Worm (Caenorhabditis elegans) whole organism, L4 larva: ENCODE data around the gene fbxb-9.

Experiments
- F26F4.8 ChIP-seq: fragments of 200-800 bp; sonication (Bioruptor generic); conservative IDR thresholded peaks from 2 replicates; pipeline ENCODE4 v1.3.6; 2022; ENCODE audit warnings: missing genetic modification characterization, missing compliant biosample characterization
- F37D6.2 ChIP-seq: sonication (generic microtip); optimal IDR thresholded peaks from 2 replicates; lab custom pipeline; 2016; ENCODE audit warnings: mild to moderate bottlenecking, missing genetic modification characterization, missing compliant biosample characterization
- F49E8.2 ChIP-seq: sonication (generic microtip); optimal IDR thresholded peaks from 2 replicates; lab custom pipeline; 2016; ENCODE audit warnings: missing compliant biosample characterization, mild to moderate bottlenecking, missing genetic modification characterization, borderline replicate concordance
- R02D3.7 ChIP-seq: fragments of 150-350 bp; sonication (generic microtip); optimal IDR thresholded peaks from 3 replicates; lab custom pipeline; 2014; ENCODE audit warnings: missing biosample characterization, missing genetic modification characterization
- T20F7.1 ChIP-seq: fragments of 200-800 bp; sonication (Bioruptor generic); optimal IDR thresholded peaks from 2 replicates; lab custom pipeline; 2018; ENCODE audit warnings: mild to moderate bottlenecking, missing genetic modification characterization, missing compliant biosample characterization
- T26A8.4 ChIP-seq: fragments of 200-800 bp; sonication (Bioruptor generic); IDR thresholded peaks from 2 replicates; pipeline ENCODE4 v1.3.6; 2022; ENCODE audit warnings: missing genetic modification characterization, missing compliant biosample characterization
- Y48G9A.11 ChIP-seq: fragments of 200-800 bp; sonication (Bioruptor generic); IDR thresholded peaks from 2 replicates; pipeline ENCODE4 v1.3.6; 2022; ENCODE audit warnings: missing genetic modification reagents, missing genetic modification characterization, missing compliant biosample characterization
- Y5F2A.4 ChIP-seq: fragments of 200-800 bp; sonication (Bioruptor generic); optimal IDR thresholded peaks from 2 replicates; lab custom pipeline; 2018; ENCODE audit warnings: mild to moderate bottlenecking, missing genetic modification characterization, missing compliant biosample characterization
- aha-1 ChIP-seq: fragments of 150-350 bp; peaks from one replicate; lab custom pipeline; 2014; ENCODE audit warnings: missing biosample characterization, missing genetic modification characterization
- ama-1 ChIP-seq: fragments of 150-350 bp; optimal IDR thresholded peaks from 2 replicates; lab custom pipeline; 2014; ENCODE audit warnings: inconsistent platforms, mixed read lengths
- arid-1 ChIP-seq: fragments of 200-800 bp; sonication (Bioruptor generic); conservative IDR thresholded peaks from 2 replicates; pipeline ENCODE4 v1.3.6; 2022; ENCODE audit warnings: missing genetic modification reagents, missing genetic modification characterization, missing compliant biosample characterization
- attf-4 ChIP-seq: sonication (generic microtip); optimal IDR thresholded peaks from 3 replicates; lab custom pipeline; 2017; ENCODE audit warnings: missing biosample characterization, missing genetic modification characterization
- ceh-28 ChIP-seq: fragments of 150-350 bp; optimal IDR thresholded peaks from 2 replicates; lab custom pipeline; 2014; ENCODE audit warnings: missing biosample characterization, missing genetic modification reagents, missing genetic modification characterization
- ceh-62 ChIP-seq: sonication (generic microtip); optimal IDR thresholded peaks from 2 replicates; lab custom pipeline; 2017; ENCODE audit warnings: missing biosample characterization, missing genetic modification characterization
- daf-16 ChIP-seq, 3 experiments: sonication (generic microtip); optimal IDR thresholded peaks; 2 replicates each; lab custom pipeline; 2016 to 2017; ENCODE audit warnings: missing genetic modification characterization in 3 of 3, missing genetic modification reagents in 3 of 3, mild to moderate bottlenecking in 2 of 3, missing compliant biosample characterization in 2 of 3, missing biosample characterization in 1 of 3, moderate library complexity in 1 of 3
- dmd-8 ChIP-seq: fragments of 200-800 bp; sonication (Bioruptor generic); IDR thresholded peaks from 2 replicates; pipeline ENCODE4 v1.3.6; 2022; ENCODE audit warnings: missing genetic modification characterization, missing compliant biosample characterization
- dve-1 ChIP-seq: sonication (generic microtip); optimal IDR thresholded peaks from 2 replicates; lab custom pipeline; 2017; ENCODE audit warnings: antibody characterized with exemption, mild to moderate bottlenecking, missing genetic modification characterization, missing compliant biosample characterization; ENCODE audit not compliant: insufficient read depth
- egl-27 ChIP-seq: sonication (generic microtip); optimal IDR thresholded peaks from 3 replicates; lab custom pipeline; 2017; ENCODE audit warnings: missing biosample characterization, missing genetic modification reagents, missing genetic modification characterization
- egl-43 ChIP-seq: fragments of 200-800 bp; sonication (Bioruptor generic); IDR thresholded peaks from 2 replicates; pipeline ENCODE4 v1.3.6; 2022; ENCODE audit warnings: missing genetic modification reagents, missing genetic modification characterization, missing compliant biosample characterization
- gei-8 ChIP-seq: fragments of 200-800 bp; sonication (Bioruptor generic); optimal IDR thresholded peaks from 2 replicates; lab custom pipeline; 2018; ENCODE audit warnings: mild to moderate bottlenecking, missing genetic modification characterization, missing compliant biosample characterization
- hlh-30 ChIP-seq: sonication (generic microtip); optimal IDR thresholded peaks from 2 replicates; lab custom pipeline; 2017; ENCODE audit warnings: antibody characterized with exemption, mild to moderate bottlenecking, missing genetic modification characterization, missing compliant biosample characterization; ENCODE audit not compliant: insufficient read depth
- hmg-1.1 ChIP-seq: fragments of 200-800 bp; sonication (Bioruptor generic); IDR thresholded peaks from 2 replicates; pipeline ENCODE4 v1.3.6; 2022; ENCODE audit warnings: missing genetic modification reagents, missing genetic modification characterization, missing compliant biosample characterization
- lin-1 ChIP-seq: fragments of 200-800 bp; sonication (Bioruptor generic); IDR thresholded peaks from 2 replicates; pipeline ENCODE4 v1.3.6; 2022; ENCODE audit warnings: missing genetic modification reagents, missing genetic modification characterization, missing compliant biosample characterization
- lin-38 ChIP-seq: fragments of 200-800 bp; sonication (Bioruptor generic); IDR thresholded peaks from 2 replicates; pipeline ENCODE4 v1.3.6; 2022; ENCODE audit warnings: missing genetic modification reagents, missing genetic modification characterization, missing compliant biosample characterization
- lsy-2 ChIP-seq, 2 experiments: fragments of 150-350 bp in 1 of 2; sonication (generic microtip) in 1 of 2; optimal IDR thresholded peaks; 2 replicates each; lab custom pipeline; 2014 to 2017; ENCODE audit warnings: missing biosample characterization in 2 of 2, missing genetic modification characterization in 2 of 2
- mdt-29 ChIP-seq: fragments of 200-800 bp; sonication (Bioruptor generic); IDR thresholded peaks from 2 replicates; pipeline ENCODE4 v1.3.6; 2022; ENCODE audit warnings: missing genetic modification reagents, missing genetic modification characterization, missing compliant biosample characterization
- mep-1 ChIP-seq: fragments of 150-350 bp; sonication (generic microtip); optimal IDR thresholded peaks from 3 replicates; lab custom pipeline; 2014; ENCODE audit warnings: missing biosample characterization, missing genetic modification characterization
- nhr-10 ChIP-seq: fragments of 150-350 bp; optimal IDR thresholded peaks from 2 replicates; lab custom pipeline; 2014; ENCODE audit warnings: missing biosample characterization, missing genetic modification characterization
- nhr-237 ChIP-seq: sonication (generic microtip); optimal IDR thresholded peaks from 2 replicates; lab custom pipeline; 2017; ENCODE audit warnings: missing biosample characterization, missing genetic modification characterization
- nhr-48 ChIP-seq: sonication (generic microtip); optimal IDR thresholded peaks from 2 replicates; lab custom pipeline; 2016; ENCODE audit warnings: mild to moderate bottlenecking, missing genetic modification characterization, missing compliant biosample characterization
- nhr-6 ChIP-seq: fragments of 150-350 bp; optimal IDR thresholded peaks from 2 replicates; lab custom pipeline; 2014; ENCODE audit warnings: missing biosample characterization, missing genetic modification characterization
- nhr-76 ChIP-seq: fragments of 150-350 bp; optimal IDR thresholded peaks from 2 replicates; lab custom pipeline; 2014; ENCODE audit warnings: missing biosample characterization, missing genetic modification characterization
- nhr-77 ChIP-seq: fragments of 150-350 bp; optimal IDR thresholded peaks from 2 replicates; lab custom pipeline; 2014; ENCODE audit warnings: missing biosample characterization, missing genetic modification characterization
- pha-4 ChIP-seq, 2 experiments: fragments of 150-350 bp in 1 of 2; fragments of 200-800 bp in 1 of 2; sonication (Bioruptor generic) in 1 of 2; IDR thresholded peaks in 1 of 2; optimal IDR thresholded peaks in 1 of 2; 2 replicates each; pipeline versions ENCODE4 v1.3.6 to Lab custom; 2014 to 2022; ENCODE audit warnings: missing genetic modification characterization in 2 of 2, missing genetic modification reagents in 2 of 2, missing biosample characterization in 1 of 2, missing compliant biosample characterization in 1 of 2
- php-3 ChIP-seq: fragments of 200-800 bp; sonication (Bioruptor generic); IDR thresholded peaks from 2 replicates; pipeline ENCODE4 v1.3.6; 2022; ENCODE audit warnings: missing genetic modification reagents, missing genetic modification characterization, missing compliant biosample characterization
- saeg-2 ChIP-seq: fragments of 200-800 bp; sonication (Bioruptor generic); IDR thresholded peaks from 2 replicates; pipeline ENCODE4 v1.3.6; 2022; ENCODE audit warnings: missing genetic modification reagents, missing genetic modification characterization, missing compliant biosample characterization
- sdz-12 ChIP-seq: fragments of 200-800 bp; sonication (Bioruptor generic); optimal IDR thresholded peaks from 2 replicates; lab custom pipeline; 2018; ENCODE audit warnings: mild to moderate bottlenecking, missing genetic modification characterization, missing compliant biosample characterization
- set-16 ChIP-seq: fragments of 200-800 bp; sonication (Bioruptor generic); IDR thresholded peaks from 2 replicates; pipeline ENCODE4 v1.3.6; 2022; ENCODE audit warnings: missing genetic modification reagents, missing genetic modification characterization, missing compliant biosample characterization
- snpc-1.2 ChIP-seq: fragments of 200-800 bp; sonication (Bioruptor generic); IDR thresholded peaks from 2 replicates; pipeline ENCODE4 v1.3.6; 2022; ENCODE audit warnings: missing genetic modification reagents, missing genetic modification characterization, missing compliant biosample characterization
- spr-1 ChIP-seq: sonication (generic microtip); optimal IDR thresholded peaks from 2 replicates; lab custom pipeline; 2016; ENCODE audit warnings: mild to moderate bottlenecking, missing genetic modification characterization, missing compliant biosample characterization
- spr-3 ChIP-seq: fragments of 200-800 bp; sonication (Bioruptor generic); optimal IDR thresholded peaks from 2 replicates; lab custom pipeline; 2018; ENCODE audit warnings: mild to moderate bottlenecking, missing genetic modification characterization, missing compliant biosample characterization
- unc-39 ChIP-seq: sonication (generic microtip); optimal IDR thresholded peaks from 2 replicates; lab custom pipeline; 2017; ENCODE audit warnings: missing biosample characterization, missing genetic modification characterization
- unc-62 ChIP-seq, 3 experiments: fragments of 150-350 bp in 1 of 3; sonication (generic microtip); optimal IDR thresholded peaks in 2 of 3; peaks in 1 of 3; 1 replicate in 1 of 3; 2 replicates in 2 of 3; lab custom pipeline; 2014 to 2017; ENCODE audit warnings: missing biosample characterization in 3 of 3, missing genetic modification characterization in 3 of 3, missing genetic modification reagents in 3 of 3, missing genotype in 1 of 3
- vab-7 ChIP-seq: fragments of 200-800 bp; sonication (Bioruptor generic); IDR thresholded peaks from 2 replicates; pipeline ENCODE4 v1.3.6; 2022; ENCODE audit warnings: missing genetic modification reagents, missing genetic modification characterization, missing compliant biosample characterization
- zag-1 ChIP-seq: fragments of 150-350 bp; optimal IDR thresholded peaks from 2 replicates; lab custom pipeline; 2014; ENCODE audit warnings: missing biosample characterization, missing genetic modification characterization
- zfp-3 ChIP-seq: fragments of 200-800 bp; sonication (Bioruptor generic); conservative IDR thresholded peaks from 2 replicates; pipeline ENCODE4 v1.3.6; 2022; ENCODE audit warnings: missing genetic modification reagents, missing genetic modification characterization, missing compliant biosample characterization
- zip-2 ChIP-seq: fragments of 150-350 bp; optimal IDR thresholded peaks from 2 replicates; lab custom pipeline; 2014; ENCODE audit warnings: missing biosample characterization, missing genetic modification characterization
- ztf-11 ChIP-seq: fragments of 150-350 bp; optimal IDR thresholded peaks from 2 replicates; lab custom pipeline; 2014; ENCODE audit warnings: missing biosample characterization, missing genetic modification characterization
- ztf-7 ChIP-seq: fragments of 150-350 bp; optimal IDR thresholded peaks from 2 replicates; lab custom pipeline; 2014; ENCODE audit warnings: missing biosample characterization, missing genetic modification characterization

fbxb-9 gene

DNA sequence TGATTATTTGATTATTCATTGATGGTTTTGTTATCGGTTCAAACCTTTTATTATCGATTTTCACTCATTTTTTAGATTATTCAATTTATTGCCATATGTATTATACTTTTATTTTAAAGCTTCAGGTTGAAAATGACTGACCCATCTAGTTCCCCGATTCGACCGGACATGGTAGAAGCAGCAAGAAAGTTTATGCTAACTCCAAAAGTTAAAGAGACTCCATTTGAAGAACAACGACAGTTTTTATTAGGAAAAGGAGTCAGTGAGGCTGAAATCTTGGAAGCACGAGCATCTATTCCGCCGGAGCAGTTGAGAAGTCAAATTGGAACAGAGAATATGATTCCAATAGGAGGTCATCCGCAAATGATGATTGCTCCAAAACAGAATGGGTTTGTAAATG lies 20.7 kb upstream of the fbxb-9 start, which contains the start of gene prx-14 (continued):
- TF ChIP-seq dmd-8 (no peak), saeg-2 (no peak), php-3 (0 out of 2 replicates have a peak, but pooled peaks have one; percentile 25), mdt-29 (GFP tag; lab: Robert Waterston, UW) (no peak), egl-43 (GFP tag; lab: Robert Waterston, UW) (no peak), gei-8 (GFP tag; lab: Kevin White, UChicago) (no peak), spr-3 (GFP tag; lab: Kevin White, UChicago) (no peak), nhr-48 (tag; lab: Kevin White, UChicago) (peak; percentile 5), ceh-28 (tag; lab: Kevin White, UChicago) (no peak), spr-1 (tag; lab: Kevin White, UChicago) (no peak), T26A8.4 (GFP tag; lab: Robert Waterston, UW) (no peak), ztf-7 (tag; lab: Kevin White, UChicago) (no peak), set-16 (no peak), snpc-1.2 (GFP tag; lab: Robert Waterston, UW) (no peak), zfp-3 (GFP tag; lab: Robert Waterston, UW) (0 out of 2 replicates have a peak, but pooled peaks have one; percentile 61), pha-4 (GFP tag; IDR thresholded peaks at IDR 0.05; lab: Robert Waterston, UW) (peak; percentile 37; the same call in 1 of the 2 replicates), pha-4 (tag; optimal IDR thresholded peaks at IDR 0.05; lab: Kevin White, UChicago) (no peak), dve-1 (tag; lab: Kevin White, UChicago) (peak; percentile 5), ceh-62 (no peak), daf-16 (GFP tag; optimal IDR thresholded peaks at IDR 0.05; lab: Kevin White, UChicago) (no peak), daf-16 (tag; optimal IDR thresholded peaks at IDR 0.05; lab: Kevin White, UChicago) (no peak), aha-1 (peak; percentile 88), sdz-12 (GFP tag; lab: Kevin White, UChicago) (no peak), F26F4.8 (GFP tag; lab: Robert Waterston, UW) (no peak), Y48G9A.11 (no peak)

DNA sequence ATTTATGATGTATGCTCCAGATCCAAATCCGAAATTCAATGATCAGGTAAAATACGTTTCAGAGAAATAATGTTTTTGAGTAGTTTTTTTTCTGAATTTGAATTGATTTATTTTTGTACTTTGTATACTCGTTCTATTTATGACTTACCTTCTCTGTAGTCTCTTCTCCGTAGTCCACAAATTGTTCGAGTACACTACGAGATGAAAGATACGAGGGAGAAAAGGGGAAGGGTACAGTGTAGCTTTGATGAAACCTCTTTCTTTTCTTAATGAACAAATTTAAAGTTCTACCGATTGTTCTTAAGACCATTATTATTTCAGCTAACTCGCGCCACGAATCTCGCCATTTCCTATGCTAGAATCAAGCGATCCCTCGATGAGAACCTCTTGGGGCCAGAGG lies 17.7 kb upstream of the fbxb-9 start:
- TF ChIP-seq nhr-77 (tag; lab: Kevin White, UChicago) (peak; percentile 27), lin-38 (GFP tag; lab: Robert Waterston, UW) (no peak), ama-1 (lab: Kevin White, UChicago) (no peak), zag-1 (tag; lab: Kevin White, UChicago) (no peak), zfp-3 (GFP tag; lab: Robert Waterston, UW) (no peak), nhr-10 (tag; lab: Kevin White, UChicago) (no peak), vab-7 (GFP tag; lab: Robert Waterston, UW) (no peak), F49E8.2 (tag; lab: Kevin White, UChicago) (no peak), nhr-76 (no peak), F26F4.8 (GFP tag; lab: Robert Waterston, UW) (no peak), F37D6.2 (no peak), lsy-2 (tag; optimal IDR thresholded peaks at IDR 0.05; lab: Kevin White, UChicago) (peak in 1 of 2 experiments; percentile 3), aha-1 (peak; percentile 78), ztf-11 (tag; lab: Kevin White, UChicago) (no peak), lin-1 (GFP tag; lab: Robert Waterston, UW) (no peak), zip-2 (tag; lab: Kevin White, UChicago) (no peak), hmg-1.1 (GFP tag; lab: Robert Waterston, UW) (no peak), saeg-2 (no peak), nhr-6 (tag; lab: Kevin White, UChicago) (no peak), unc-62 (GFP tag; optimal IDR thresholded peaks at IDR 0.05 in 1 of 2; lab: Kevin White, UChicago) (peak in 1 of 2 experiments; percentile 67), unc-62 (tag; optimal IDR thresholded peaks at IDR 0.05; lab: Kevin White, UChicago) (no peak), egl-27 (no peak), R02D3.7 (no peak), attf-4 (tag; lab: Kevin White, UChicago) (no peak), mep-1 (no peak), Y5F2A.4 (GFP tag; lab: Kevin White, UChicago) (no peak), spr-3 (GFP tag; lab: Kevin White, UChicago) (no peak), unc-39 (no peak), dve-1 (tag; lab: Kevin White, UChicago) (peak; percentile 30), nhr-237 (no peak), arid-1 (GFP tag; lab: Robert Waterston, UW) (no peak), T20F7.1 (GFP tag; lab: Kevin White, UChicago) (no peak), nhr-48 (tag; lab: Kevin White, UChicago) (no peak), hlh-30 (tag; lab: Kevin White, UChicago) (no peak), ztf-7 (tag; lab: Kevin White, UChicago) (no peak)
